Worm (Caenorhabditis elegans): ENCODE data around the gene F55A4.7.

DNA sequence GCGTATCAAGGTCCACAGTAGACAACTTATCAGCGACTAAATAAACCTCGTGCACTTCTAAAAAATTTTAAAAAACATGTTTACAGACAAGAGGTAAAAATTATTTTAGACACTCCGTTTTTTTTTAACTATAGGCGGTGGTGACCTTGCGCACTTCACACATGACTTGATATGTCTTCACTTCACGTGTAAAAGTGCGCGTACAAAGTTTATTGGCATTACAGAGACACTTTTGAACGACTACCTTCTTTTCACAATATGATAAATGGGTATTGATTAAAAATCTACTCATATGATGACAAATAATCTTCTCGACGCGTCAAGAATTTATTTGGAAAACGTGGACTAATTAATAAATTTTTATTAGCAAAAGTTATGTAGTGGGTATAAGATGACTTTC lies 11.5 kb downstream of the F55A4.7 start:
- no peak for TF ChIP-seq tbx-37 (GFP tag; conservative IDR thresholded peaks at IDR 0.05)
- no peak for TF ChIP-seq ama-1 (optimal IDR thresholded peaks at IDR 0.05)
- no peak for TF ChIP-seq aly-1 (tag; optimal IDR thresholded peaks at IDR 0.05)
- TF ChIP-seq sea-1 (GFP tag; conservative IDR thresholded peaks at IDR 0.05), result no peak
- TF ChIP-seq hmbx-1 (tag; optimal IDR thresholded peaks at IDR 0.05), result no peak
- no peak for TF ChIP-seq B0310.2 (tag; optimal IDR thresholded peaks at IDR 0.05)
- no peak for TF ChIP-seq scrt-1 (GFP tag; IDR thresholded peaks at IDR 0.05)
- no peak for TF ChIP-seq ceh-13 (GFP tag; optimal IDR thresholded peaks at IDR 0.05)
